Worm (Caenorhabditis elegans) whole organism, L4 larva: ENCODE measurements around the gene F31E8.5.

Experiments used
- F49E8.2 ChIP-seq: sonication (generic microtip); optimal IDR thresholded peaks from 2 replicates; lab custom pipeline; 2016; ENCODE audit warnings: missing compliant biosample characterization, mild to moderate bottlenecking, missing genetic modification characterization, borderline replicate concordance
- T20F7.1 ChIP-seq: fragments of 200-800 bp; sonication (Bioruptor generic); optimal IDR thresholded peaks from 2 replicates; lab custom pipeline; 2018; ENCODE audit warnings: mild to moderate bottlenecking, missing genetic modification characterization, missing compliant biosample characterization
- aly-2 ChIP-seq: sonication (generic microtip); optimal IDR thresholded peaks from 2 replicates; lab custom pipeline; 2018; ENCODE audit warnings: missing biosample characterization, missing genetic modification characterization
- ama-1 ChIP-seq: fragments of 150-350 bp; optimal IDR thresholded peaks from 2 replicates; lab custom pipeline; 2014; ENCODE audit warnings: inconsistent platforms, mixed read lengths
- ctbp-1 ChIP-seq: fragments of 200-800 bp; sonication (Bioruptor generic); IDR thresholded peaks from 2 replicates; pipeline ENCODE4 v1.3.6; 2022; ENCODE audit warnings: missing genetic modification reagents, missing genetic modification characterization, missing compliant biosample characterization
- lsy-2 ChIP-seq, 2 experiments: fragments of 150-350 bp in 1 of 2; sonication (generic microtip) in 1 of 2; optimal IDR thresholded peaks; 2 replicates each; lab custom pipeline; 2014 to 2017; ENCODE audit warnings: missing biosample characterization in 2 of 2, missing genetic modification characterization in 2 of 2
- nhr-28 ChIP-seq: fragments of 150-350 bp; optimal IDR thresholded peaks from 2 replicates; lab custom pipeline; 2014; ENCODE audit warnings: missing biosample characterization, missing genetic modification characterization
- nhr-76 ChIP-seq: fragments of 150-350 bp; optimal IDR thresholded peaks from 2 replicates; lab custom pipeline; 2014; ENCODE audit warnings: missing biosample characterization, missing genetic modification characterization
- nhr-77 ChIP-seq: fragments of 150-350 bp; optimal IDR thresholded peaks from 2 replicates; lab custom pipeline; 2014; ENCODE audit warnings: missing biosample characterization, missing genetic modification characterization
- pqm-1 ChIP-seq: sonication (generic microtip); optimal IDR thresholded peaks from 2 replicates; lab custom pipeline; 2017; ENCODE audit warnings: missing biosample characterization, missing genetic modification characterization
- unc-130 ChIP-seq: sonication (generic microtip); optimal IDR thresholded peaks from 2 replicates; lab custom pipeline; 2016; ENCODE audit warnings: missing genetic modification reagents, missing genetic modification characterization, missing compliant biosample characterization
- unc-39 ChIP-seq: sonication (generic microtip); optimal IDR thresholded peaks from 2 replicates; lab custom pipeline; 2017; ENCODE audit warnings: missing biosample characterization, missing genetic modification characterization
- ztf-7 ChIP-seq: fragments of 150-350 bp; optimal IDR thresholded peaks from 2 replicates; lab custom pipeline; 2014; ENCODE audit warnings: missing biosample characterization, missing genetic modification characterization

- no peak for TF ChIP-seq lsy-2 (tag; optimal IDR thresholded peaks at IDR 0.05; lab: Kevin White, UChicago)
- TF ChIP-seq aly-2 (tag; lab: Kevin White, UChicago): no peak
- no peak for TF ChIP-seq unc-130 (GFP tag; lab: Kevin White, UChicago)
- no peak for TF ChIP-seq pqm-1
- no peak for TF ChIP-seq nhr-77 (tag; lab: Kevin White, UChicago)
- TF ChIP-seq ama-1 (lab: Kevin White, UChicago): no peak
- TF ChIP-seq nhr-76 (tag; lab: Kevin White, UChicago): no peak
- no peak for TF ChIP-seq ctbp-1 (GFP tag; lab: Robert Waterston, UW)
- no peak for TF ChIP-seq F49E8.2
- TF ChIP-seq nhr-28 (tag; lab: Kevin White, UChicago): no peak
- no peak for TF ChIP-seq ztf-7 (tag; lab: Kevin White, UChicago)
- TF ChIP-seq unc-39 (tag; lab: Kevin White, UChicago): no peak
- no peak for TF ChIP-seq T20F7.1 (GFP tag; lab: Kevin White, UChicago)
Measured at ce11 chrII:6783377-6783829, 23.7 kb downstream of the F31E8.5 start, which contains the start of gene gldi-2.
